Worm (Caenorhabditis elegans) whole organism, mixed stage, embryonic: ENCODE data around the gene F22E12.3.

Source experiments
- ces-1 ChIP-seq: fragments of 150-350 bp; optimal IDR thresholded peaks from 2 replicates; lab custom pipeline; 2014; ENCODE audit warnings: missing biosample characterization, missing genetic modification reagents, missing genetic modification characterization
- drap-1 ChIP-seq: fragments of 200-800 bp; sonication (Bioruptor generic); optimal IDR thresholded peaks from 3 replicates; lab custom pipeline; 2018; ENCODE audit warnings: mild to moderate bottlenecking, missing genetic modification characterization, missing compliant biosample characterization
- elt-3 ChIP-seq: fragments of 150-350 bp; optimal IDR thresholded peaks from 2 replicates; lab custom pipeline; 2014; ENCODE audit warnings: missing biosample characterization, missing genetic modification characterization
- mab-5 ChIP-seq: fragments of 150-350 bp; optimal IDR thresholded peaks from 2 replicates; lab custom pipeline; 2014; ENCODE audit warnings: missing biosample characterization, missing genetic modification characterization
- nhr-28 ChIP-seq: fragments of 150-350 bp; optimal IDR thresholded peaks from 2 replicates; lab custom pipeline; 2014; ENCODE audit warnings: missing biosample characterization, missing genetic modification characterization
- tbx-8 ChIP-seq: fragments of 200-800 bp; sonication (Bioruptor generic); optimal IDR thresholded peaks from 2 replicates; lab custom pipeline; 2018; ENCODE audit warnings: mild to moderate bottlenecking, missing genetic modification characterization, moderate library complexity, missing compliant biosample characterization

- TF ChIP-seq ces-1 (no peak), tbx-8 (GFP tag; lab: Kevin White, UChicago) (no peak), nhr-28 (tag; lab: Kevin White, UChicago) (no peak), mab-5 (tag; lab: Kevin White, UChicago) (no peak), elt-3 (no peak), drap-1 (GFP tag; lab: Kevin White, UChicago) (no peak)
Observed at ce11 chrV:10472901-10473774, 10.0 kb upstream of the F22E12.3 start.
